Worm (Caenorhabditis elegans) whole organism, late embryonic: ENCODE results near the gene M03F8.6.

Experiments
- hlh-6 ChIP-seq: sonication (generic microtip); optimal IDR thresholded peaks from 2 replicates; lab custom pipeline; 2016; ENCODE audit warnings: missing genotype, missing genetic modification characterization, missing compliant biosample characterization
- lin-11 ChIP-seq: fragments of 200-800 bp; sonication (Bioruptor generic); optimal IDR thresholded peaks from 2 replicates; lab custom pipeline; 2018; ENCODE audit warnings: mild to moderate bottlenecking, missing genetic modification characterization, missing compliant biosample characterization
- odd-2 ChIP-seq: sonication (generic microtip); optimal IDR thresholded peaks from 2 replicates; lab custom pipeline; 2017; ENCODE audit warnings: antibody characterized with exemption, mild to moderate bottlenecking, missing genetic modification characterization, missing compliant biosample characterization
- pag-3 ChIP-seq: sonication (generic microtip); optimal IDR thresholded peaks from 2 replicates; lab custom pipeline; 2016; ENCODE audit warnings: missing compliant biosample characterization, missing genetic modification characterization, borderline replicate concordance
- pha-2 ChIP-seq: sonication (generic microtip); optimal IDR thresholded peaks from 2 replicates; lab custom pipeline; 2017; ENCODE audit warnings: mild to moderate bottlenecking, missing genetic modification characterization, missing compliant biosample characterization
- tbx-2 ChIP-seq: sonication (generic microtip); optimal IDR thresholded peaks from 2 replicates; lab custom pipeline; 2016; ENCODE audit warnings: missing genetic modification characterization, missing compliant biosample characterization

- TF ChIP-seq tbx-2 (no peak), odd-2 (tag; lab: Kevin White, UChicago) (no peak), pha-2 (tag; lab: Kevin White, UChicago) (no peak), hlh-6 (no peak), pag-3 (no peak), lin-11 (tag; lab: Kevin White, UChicago) (no peak)
These were observed 8.4 kb upstream of the M03F8.6 start for ce11 chrV:5963092-5963491.
